Worm (Caenorhabditis elegans): ENCODE results near the gene npr-38.

DNA sequence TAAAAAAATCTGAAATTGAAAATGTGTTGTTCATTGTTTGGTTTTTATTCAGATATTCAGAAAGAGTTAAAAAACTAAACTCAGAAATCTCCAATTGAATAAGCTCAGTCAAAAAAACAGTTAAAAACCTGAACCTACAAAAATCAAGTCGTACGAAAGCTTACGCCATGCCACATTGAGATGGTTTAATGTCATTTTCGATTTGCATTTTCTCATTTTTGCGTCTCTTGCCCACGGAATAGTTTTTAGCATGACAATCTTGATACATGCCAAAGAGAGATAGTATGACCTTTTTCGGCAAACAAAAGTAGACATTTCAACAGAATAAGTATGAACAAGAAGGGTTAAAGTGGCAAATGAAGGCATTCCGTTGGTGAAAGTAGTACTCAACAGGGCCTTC is 30.5 kb upstream of the npr-38 start:
- TF ChIP-seq mab-5 (tag; optimal IDR thresholded peaks at IDR 0.05) (no peak), unc-62 (GFP tag; optimal IDR thresholded peaks at IDR 0.05) (no peak), unc-120 (tag; optimal IDR thresholded peaks at IDR 0.05; ENCODE audit: poor library complexity, severe bottlenecking) (no peak), snpc-4 (tag; optimal IDR thresholded peaks at IDR 0.05) (no peak), nhr-28 (tag; optimal IDR thresholded peaks at IDR 0.05) (no peak)
